Worm (Caenorhabditis elegans): ENCODE data around the gene srv-31.

DNA sequence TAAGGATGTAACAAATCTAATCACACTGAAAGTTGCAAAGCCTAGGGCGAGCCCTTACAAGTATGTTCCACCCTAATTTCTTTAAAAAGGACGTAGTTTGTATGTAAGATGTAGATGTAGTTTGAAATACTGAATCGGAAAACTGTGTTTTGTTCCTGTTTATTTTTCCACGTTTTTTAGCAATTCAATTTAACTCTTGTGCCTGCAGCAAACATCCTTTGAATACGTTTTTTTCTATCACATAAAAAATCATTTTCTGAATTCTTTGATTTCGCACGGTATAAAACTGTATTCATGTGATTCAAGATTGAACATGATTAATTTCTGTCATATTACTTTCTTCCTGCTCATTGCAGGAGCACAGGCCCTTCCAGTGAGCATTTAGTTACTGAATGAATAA, 31.8 kb downstream of the srv-31 start, which contains the start of gene F58F9.9:
- no peak for TF ChIP-seq hlh-13 (GFP tag; optimal IDR thresholded peaks at IDR 0.05)
- no peak for TF ChIP-seq ceh-30 (tag; optimal IDR thresholded peaks at IDR 0.05)

Data from whole organism, late embryonic.